Worm (Caenorhabditis elegans) whole organism, midembryonic: ENCODE results near the gene hot-2.

Experiments
- T22C8.4 ChIP-seq: fragments of 200-800 bp; sonication (Bioruptor generic); IDR thresholded peaks from 2 replicates; pipeline ENCODE4 v1.3.6; 2022; ENCODE audit warnings: missing genetic modification characterization, missing compliant biosample characterization
- cog-1 ChIP-seq: sonication (generic microtip); optimal IDR thresholded peaks from 2 replicates; lab custom pipeline; 2016; ENCODE audit warnings: missing genetic modification characterization, missing compliant biosample characterization
- flt-1 ChIP-seq: fragments of 200-800 bp; sonication (Bioruptor generic); IDR thresholded peaks from 2 replicates; pipeline ENCODE4 v1.3.6; 2022; ENCODE audit warnings: missing genetic modification characterization, missing compliant biosample characterization
- ref-1 ChIP-seq: fragments of 200-800 bp; sonication (Bioruptor generic); conservative IDR thresholded peaks from 2 replicates; pipeline ENCODE4 v1.3.6; 2022; ENCODE audit warnings: missing genetic modification reagents, missing genetic modification characterization, missing compliant biosample characterization
- tab-1 ChIP-seq: fragments of 200-800 bp; sonication (Bioruptor generic); IDR thresholded peaks from 2 replicates; pipeline ENCODE4 v1.3.6; 2022; ENCODE audit warnings: missing genetic modification characterization, missing compliant biosample characterization
- ztf-23 ChIP-seq: fragments of 200-800 bp; sonication (Bioruptor generic); IDR thresholded peaks from 2 replicates; pipeline ENCODE4 v1.3.6; 2022; ENCODE audit warnings: missing genetic modification reagents, missing genetic modification characterization, missing compliant biosample characterization
- ztf-29 ChIP-seq: fragments of 200-800 bp; sonication (Bioruptor generic); IDR thresholded peaks from 2 replicates; pipeline ENCODE4 v1.3.6; 2022; ENCODE audit warnings: missing genetic modification reagents, missing genetic modification characterization, missing compliant biosample characterization

DNA sequence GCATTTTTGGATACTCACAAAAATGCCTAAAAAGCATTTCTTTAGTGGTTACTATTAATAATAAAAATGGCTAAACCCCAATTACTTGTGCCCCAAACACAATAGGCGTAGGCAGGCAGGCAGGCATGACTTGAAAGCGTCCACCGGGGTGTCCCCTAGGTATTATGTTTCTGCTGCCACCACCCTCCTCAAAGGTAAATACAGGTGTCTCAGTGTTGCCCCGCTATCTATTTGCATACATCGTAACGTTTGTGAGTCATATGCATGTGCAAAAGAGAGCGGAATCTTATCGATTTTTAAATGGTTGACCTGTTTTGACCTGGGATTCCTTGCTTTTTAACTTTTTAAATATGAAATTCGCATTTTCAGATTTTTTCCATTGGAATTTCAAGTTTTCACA lies 21.3 kb upstream of the hot-2 start:
- TF ChIP-seq tab-1 (GFP tag; lab: Robert Waterston, UW): no peak
- no peak for TF ChIP-seq ztf-29
- no peak for TF ChIP-seq ztf-23
- no peak for TF ChIP-seq flt-1 (GFP tag; lab: Robert Waterston, UW)
- no peak for TF ChIP-seq ref-1 (GFP tag; lab: Robert Waterston, UW)
- TF ChIP-seq T22C8.4 (GFP tag; lab: Robert Waterston, UW): no peak
- TF ChIP-seq cog-1: no peak
